Fruit fly (Drosophila melanogaster) whole organism, embryonic: ENCODE measurements around the gene Rab9.

ENCODE experiments used
- Atf-2 ChIP-seq: fragments of 200-800 bp; sonication (Bioruptor generic); optimal IDR thresholded peaks from 2 replicates; lab custom pipeline; 2016; ENCODE audit warnings: missing biosample characterization, missing genetic modification characterization
- Bgb ChIP-seq: fragments of 200-800 bp; sonication (Bioruptor generic); IDR thresholded peaks from 2 replicates; pipeline ENCODE4 v1.3.6; 2022; ENCODE audit warnings: missing biosample characterization, missing genetic modification characterization; ENCODE audit not compliant: partially characterized antibody
- CG11504 ChIP-seq: fragments of 200-800 bp; sonication (Bioruptor generic); optimal IDR thresholded peaks from 3 replicates; lab custom pipeline; 2019; ENCODE audit warnings: missing biosample characterization, mild to moderate bottlenecking, missing genetic modification characterization, moderate library complexity
- CG11696 ChIP-seq: fragments of 200-800 bp; sonication (Bioruptor generic); IDR thresholded peaks from 2 replicates; pipeline ENCODE4 v1.3.6; 2022; ENCODE audit warnings: missing biosample characterization, missing genetic modification characterization
- CG12659 ChIP-seq: fragments of 200-800 bp; sonication (Bioruptor generic); optimal IDR thresholded peaks from 3 replicates; lab custom pipeline; 2017; ENCODE audit warnings: mild to moderate bottlenecking, missing biosample characterization, missing genetic modification reagents, missing genetic modification characterization
- CG17385 ChIP-seq: fragments of 200-800 bp; sonication (Bioruptor generic); optimal IDR thresholded peaks from 3 replicates; lab custom pipeline; 2018; ENCODE audit warnings: missing biosample characterization, mild to moderate bottlenecking, missing genetic modification characterization
- CG18476 ChIP-seq: fragments of 200-800 bp; sonication (Bioruptor generic); optimal IDR thresholded peaks from 2 replicates; lab custom pipeline; 2016; ENCODE audit warnings: missing biosample characterization, mild to moderate bottlenecking, missing genetic modification characterization
- CG2116 ChIP-seq: fragments of 200-800 bp; sonication (Bioruptor generic); optimal IDR thresholded peaks from 3 replicates; lab custom pipeline; 2018; ENCODE audit warnings: missing biosample characterization, mild to moderate bottlenecking, missing genetic modification characterization
- CG32532 ChIP-seq: fragments of 200-800 bp; sonication (Bioruptor generic); IDR thresholded peaks from 2 replicates; pipeline ENCODE4 v1.3.6; 2022; ENCODE audit warnings: missing biosample characterization, missing genetic modification characterization
- CG3407 ChIP-seq: fragments of 200-800 bp; sonication (Bioruptor generic); optimal IDR thresholded peaks from 2 replicates; lab custom pipeline; 2018; ENCODE audit warnings: missing biosample characterization, mild to moderate bottlenecking, missing genetic modification characterization
- CG4404 ChIP-seq: fragments of 200-800 bp; sonication (Bioruptor generic); IDR thresholded peaks from 2 replicates; pipeline ENCODE4 v1.3.6; 2022; ENCODE audit warnings: missing biosample characterization, missing genetic modification characterization
- CG6791 ChIP-seq: fragments of 200-800 bp; sonication (Bioruptor generic); IDR thresholded peaks from 3 replicates; pipeline ENCODE4 v1.3.6; 2022; ENCODE audit warnings: missing biosample characterization, missing genetic modification characterization; ENCODE audit not compliant: partially characterized antibody
- CG7839 ChIP-seq: fragments of 200-800 bp; sonication (Bioruptor generic); optimal IDR thresholded peaks from 3 replicates; lab custom pipeline; 2018; ENCODE audit warnings: missing biosample characterization, mild to moderate bottlenecking, missing genetic modification characterization, moderate library complexity
- CG7963 ChIP-seq: fragments of 200-800 bp; sonication (Bioruptor generic); IDR thresholded peaks from 3 replicates; pipeline ENCODE4 v1.3.6; 2022; ENCODE audit warnings: missing biosample characterization, missing genetic modification characterization; ENCODE audit not compliant: partially characterized antibody
- CG8290 ChIP-seq, 3 experiments: fragments of 200-800 bp; sonication (Bioruptor generic); optimal IDR thresholded peaks; 2 replicates each; lab custom pipeline; 2016 to 2019; ENCODE audit warnings: missing biosample characterization in 3 of 3, missing genetic modification characterization in 3 of 3, mild to moderate bottlenecking in 2 of 3, moderate library complexity in 1 of 3
- CG9797 ChIP-seq: fragments of 200-800 bp; sonication (Bioruptor generic); optimal IDR thresholded peaks from 3 replicates; lab custom pipeline; 2018; ENCODE audit warnings: missing biosample characterization, mild to moderate bottlenecking, missing genetic modification characterization
- CTCF ChIP-seq: fragments of 200-800 bp; sonication (Bioruptor generic); optimal IDR thresholded peaks from 2 replicates; lab custom pipeline; 2017; ENCODE audit warnings: missing biosample characterization, mild to moderate bottlenecking, missing genetic modification characterization, moderate library complexity
- CoRest ChIP-seq: fragments of 200-800 bp; sonication (Bioruptor generic); optimal IDR thresholded peaks from 3 replicates; lab custom pipeline; 2018; ENCODE audit warnings: missing biosample characterization, mild to moderate bottlenecking, missing genetic modification characterization, moderate library complexity
- Doc2 ChIP-seq: fragments of 200-800 bp; sonication (Bioruptor generic); IDR thresholded peaks from 2 replicates; pipeline ENCODE4 v1.3.6; 2022; ENCODE audit warnings: missing biosample characterization, missing genetic modification characterization
- Dref ChIP-seq: fragments of 200-800 bp; sonication (Bioruptor generic); IDR thresholded peaks from 2 replicates; pipeline ENCODE4 v1.3.6; 2022; ENCODE audit warnings: missing biosample characterization, missing genetic modification characterization
- E2f2 ChIP-seq: fragments of 200-800 bp; sonication (Bioruptor generic); IDR thresholded peaks from 2 replicates; pipeline ENCODE4 v1.3.6; 2022; ENCODE audit warnings: missing biosample characterization, missing genetic modification characterization
- Elba2 ChIP-seq: fragments of 200-800 bp; sonication (Bioruptor generic); optimal IDR thresholded peaks from 3 replicates; lab custom pipeline; 2016; ENCODE audit warnings: missing biosample characterization, missing genetic modification characterization
- HmgD ChIP-seq: fragments of 200-800 bp; sonication (Bioruptor generic); optimal IDR thresholded peaks from 3 replicates; lab custom pipeline; 2016; ENCODE audit warnings: missing biosample characterization, missing genetic modification characterization
- HmgZ ChIP-seq: fragments of 200-800 bp; sonication (Bioruptor generic); optimal IDR thresholded peaks from 2 replicates; lab custom pipeline; 2018; ENCODE audit warnings: missing biosample characterization, mild to moderate bottlenecking, missing genetic modification characterization
- MBD-R2 ChIP-seq: fragments of 200-800 bp; sonication (Bioruptor generic); IDR thresholded peaks from 2 replicates; pipeline ENCODE4 v1.3.6; 2022; ENCODE audit warnings: missing biosample characterization, missing genetic modification characterization
- Myb ChIP-seq: fragments of 200-800 bp; sonication (Bioruptor generic); optimal IDR thresholded peaks from 2 replicates; lab custom pipeline; 2016; ENCODE audit warnings: missing biosample characterization, missing genetic modification characterization
- Nf-YB ChIP-seq: fragments of 200-800 bp; sonication (Bioruptor generic); optimal IDR thresholded peaks from 3 replicates; lab custom pipeline; 2019; ENCODE audit warnings: missing biosample characterization, mild to moderate bottlenecking, missing genetic modification characterization, moderate library complexity
- Optix ChIP-seq: fragments of 200-800 bp; sonication (Bioruptor generic); IDR thresholded peaks from 3 replicates; pipeline ENCODE4 v1.3.6; 2022; ENCODE audit warnings: missing biosample characterization, missing genetic modification characterization
- Usf ChIP-seq: fragments of 200-800 bp; sonication (Bioruptor generic); optimal IDR thresholded peaks from 2 replicates; lab custom pipeline; 2017; ENCODE audit warnings: missing genotype, missing biosample characterization, missing genetic modification characterization
- Xrp1 ChIP-seq: fragments of 200-800 bp; sonication (Bioruptor generic); IDR thresholded peaks from 2 replicates; pipeline ENCODE4 v1.3.6; 2022; ENCODE audit warnings: missing biosample characterization, missing genetic modification characterization
- amos ChIP-seq: fragments of 200-800 bp; sonication (Bioruptor generic); IDR thresholded peaks from 2 replicates; pipeline ENCODE4 v1.3.6; 2022; ENCODE audit warnings: missing biosample characterization, missing genetic modification characterization; ENCODE audit not compliant: partially characterized antibody
- aop ChIP-seq: fragments of 200-800 bp; sonication (Bioruptor generic); IDR thresholded peaks from 2 replicates; pipeline ENCODE4 v1.3.6; 2022; ENCODE audit warnings: missing biosample characterization, missing genetic modification characterization
- bbx ChIP-seq: fragments of 200-800 bp; sonication (Bioruptor generic); IDR thresholded peaks from 2 replicates; pipeline ENCODE4 v1.3.6; 2022; ENCODE audit warnings: missing biosample characterization, missing genetic modification characterization; ENCODE audit not compliant: partially characterized antibody
- cas ChIP-seq: fragments of 200-800 bp; sonication (Bioruptor generic); IDR thresholded peaks from 2 replicates; pipeline ENCODE4 v1.3.6; 2022; ENCODE audit warnings: missing biosample characterization, missing genetic modification characterization
- cg ChIP-seq: fragments of 200-800 bp; sonication (Bioruptor generic); optimal IDR thresholded peaks from 3 replicates; lab custom pipeline; 2019; ENCODE audit warnings: missing biosample characterization, mild to moderate bottlenecking, missing genetic modification characterization, moderate library complexity
- dysf ChIP-seq: fragments of 200-800 bp; sonication (Bioruptor generic); IDR thresholded peaks from 3 replicates; pipeline ENCODE4 v1.3.6; 2022; ENCODE audit warnings: missing biosample characterization, missing genetic modification characterization
- grn ChIP-seq: fragments of 200-800 bp; sonication (Bioruptor generic); optimal IDR thresholded peaks from 3 replicates; lab custom pipeline; 2017; ENCODE audit warnings: missing biosample characterization, missing genetic modification characterization
- hkb ChIP-seq, 2 experiments: fragments of 200-800 bp in 1 of 2; fragments of >200 bp in 1 of 2; sonication (Bioruptor generic) in 1 of 2; IDR thresholded peaks in 1 of 2; optimal IDR thresholded peaks in 1 of 2; 2 replicates each; pipeline versions ENCODE4 v1.3.6 to Lab custom; 2017 to 2022; ENCODE audit warnings: missing biosample characterization in 1 of 2, missing genetic modification characterization in 1 of 2
- insv ChIP-seq, 2 experiments: fragments of 200-800 bp; sonication (Bioruptor generic); optimal IDR thresholded peaks; 3 replicates each; lab custom pipeline; 2016 to 2018; ENCODE audit warnings: missing biosample characterization in 2 of 2, missing genetic modification characterization in 2 of 2
- nerfin-1 ChIP-seq: fragments of 200-800 bp; sonication (Bioruptor generic); optimal IDR thresholded peaks from 3 replicates; lab custom pipeline; 2019; ENCODE audit warnings: missing biosample characterization, mild to moderate bottlenecking, missing genetic modification characterization, moderate library complexity
- oc ChIP-seq: fragments of 200-800 bp; sonication (Bioruptor generic); optimal IDR thresholded peaks from 2 replicates; lab custom pipeline; 2018; ENCODE audit warnings: missing biosample characterization, mild to moderate bottlenecking, missing genetic modification characterization, moderate library complexity
- pho ChIP-seq: fragments of 200-800 bp; sonication (Bioruptor generic); optimal IDR thresholded peaks from 2 replicates; lab custom pipeline; 2016; ENCODE audit warnings: missing biosample characterization, missing genetic modification characterization
- row ChIP-seq: fragments of 200-800 bp; sonication (Bioruptor generic); IDR thresholded peaks from 3 replicates; pipeline ENCODE4 v1.3.6; 2022; ENCODE audit warnings: missing biosample characterization, missing genetic modification characterization
- slbo ChIP-seq: fragments of 200-800 bp; sonication (Bioruptor generic); IDR thresholded peaks from 2 replicates; pipeline ENCODE4 v1.3.6; 2022; ENCODE audit warnings: missing biosample characterization, missing genetic modification characterization
- ssp ChIP-seq: fragments of 200-800 bp; sonication (Bioruptor generic); IDR thresholded peaks from 2 replicates; pipeline ENCODE4 v1.3.6; 2022; ENCODE audit warnings: missing biosample characterization, missing genetic modification characterization
- tio ChIP-seq: fragments of 200-800 bp; sonication (Bioruptor generic); optimal IDR thresholded peaks from 2 replicates; lab custom pipeline; 2017; ENCODE audit warnings: missing biosample characterization, missing genetic modification characterization, inconsistent platforms

Rab9 gene

dm6 chr2L:19426330-19426781 is 6.0 kb upstream of the Rab9 start, which contains the start of gene Pax (continued):
- TF ChIP-seq Nf-YB (GFP tag; lab: Kevin White, UChicago) = peak; percentile 78
- TF ChIP-seq HmgZ (tag; lab: Kevin White, UChicago) = peak; percentile 44

dm6 chr2L:19429731-19430130 is 2.6 kb upstream of the Rab9 start:
- 0 out of 3 replicates have a peak, but pooled peaks have one; percentile 19 for TF ChIP-seq dysf (GFP tag; lab: Robert Waterston, UW)
- 0 out of 3 replicates have a peak, but pooled peaks have one; percentile 16 for TF ChIP-seq Optix (GFP tag; lab: Robert Waterston, UW)
- TF ChIP-seq grn = peak; percentile 93
- TF ChIP-seq hkb (optimal IDR thresholded peaks at IDR 0.05; lab: Kevin White, UChicago) = no peak
- no peak for TF ChIP-seq hkb (GFP tag; IDR thresholded peaks at IDR 0.05; lab: Robert Waterston, UW)
- no peak for TF ChIP-seq Atf-2 (GFP tag; lab: Kevin White, UChicago)
- no peak for TF ChIP-seq CG8290 (GFP tag; optimal IDR thresholded peaks at IDR 0.05; lab: Kevin White, UChicago)
- TF ChIP-seq CG8290 (tag; optimal IDR thresholded peaks at IDR 0.05; lab: Kevin White, UChicago) = no peak
- TF ChIP-seq, all 482 proteins: peak for 3

- peak; percentile 33 for TF ChIP-seq CG11504 (tag; lab: Kevin White, UChicago)
- peak; percentile 71 for TF ChIP-seq CoRest (tag; lab: Kevin White, UChicago)
- no peak for TF ChIP-seq aop (GFP tag; lab: Robert Waterston, UW)
- TF ChIP-seq Doc2 (GFP tag; lab: Robert Waterston, UW) = no peak
- TF ChIP-seq CG2116 (GFP tag; lab: Kevin White, UChicago) = peak; percentile 64
- TF ChIP-seq CG17385 (GFP tag; lab: Kevin White, UChicago) = no peak
- peak; percentile 95 for TF ChIP-seq bbx (GFP tag; lab: Robert Waterston, UW)
- TF ChIP-seq CG9797 (GFP tag; lab: Kevin White, UChicago) = peak; percentile 59
- peak; percentile 58 for TF ChIP-seq nerfin-1 (tag; lab: Kevin White, UChicago)
- TF ChIP-seq CG4404 (GFP tag; lab: Robert Waterston, UW) = no peak
- TF ChIP-seq slbo (GFP tag; lab: Robert Waterston, UW) = peak; percentile 35; the same call in 1 of the 2 replicates
- peak; percentile 94 for TF ChIP-seq CG6791 (GFP tag; lab: Robert Waterston, UW)
- no peak for TF ChIP-seq cas (GFP tag; lab: Robert Waterston, UW)
- TF ChIP-seq CTCF = peak; percentile 48
- TF ChIP-seq CG12659 (GFP tag; lab: Kevin White, UChicago) = peak; percentile 37
- TF ChIP-seq oc (tag; lab: Kevin White, UChicago) = no peak
- TF ChIP-seq MBD-R2 (GFP tag; lab: Robert Waterston, UW) = peak; percentile 68
- peak; percentile 94 for TF ChIP-seq CG7963 (GFP tag; lab: Robert Waterston, UW)
- 0 out of 2 replicates have a peak, but pooled peaks have one; percentile 21 for TF ChIP-seq CG32532 (GFP tag; lab: Robert Waterston, UW)
- peak; percentile 61 for TF ChIP-seq HmgZ (tag; lab: Kevin White, UChicago)
- no peak for TF ChIP-seq Usf (GFP tag; lab: Kevin White, UChicago)
- peak; percentile 19 for TF ChIP-seq CG7839 (tag; lab: Kevin White, UChicago)
- peak; percentile 42 for TF ChIP-seq Dref (GFP tag; lab: Robert Waterston, UW)
- no peak for TF ChIP-seq CG11696
- TF ChIP-seq ssp = peak; percentile 64
- TF ChIP-seq tio (GFP tag; lab: Kevin White, UChicago) = no peak
- TF ChIP-seq HmgD (GFP tag; lab: Kevin White, UChicago) = peak; percentile 51
- TF ChIP-seq row (GFP tag; lab: Robert Waterston, UW) = peak; percentile 62
- TF ChIP-seq CG3407 (GFP tag; lab: Kevin White, UChicago) = no peak
- TF ChIP-seq Xrp1 (GFP tag; lab: Robert Waterston, UW) = peak; percentile 24; the same call in 1 of the 2 replicates
- TF ChIP-seq Elba2 (GFP tag; lab: Kevin White, UChicago) = peak; percentile 46
- TF ChIP-seq pho = peak; percentile 34
- TF ChIP-seq cg = peak; percentile 8
- peak in 1 of 2 experiments; percentile 55 for TF ChIP-seq insv (GFP tag; optimal IDR thresholded peaks at IDR 0.05; lab: Kevin White, UChicago)
- TF ChIP-seq Bgb (GFP tag; lab: Robert Waterston, UW) = peak; percentile 96
- TF ChIP-seq amos = peak; percentile 95
- TF ChIP-seq CG18476 (GFP tag; lab: Kevin White, UChicago) = peak; percentile 10
- peak; percentile 99 for TF ChIP-seq Myb (GFP tag; lab: Kevin White, UChicago)
- peak; percentile 74 for TF ChIP-seq E2f2 (GFP tag; lab: Robert Waterston, UW)
Measured at dm6 chr2L:19430343-19430742, 2.0 kb upstream of the Rab9 start, which contains the start of gene RtcB. Gene RtcB (plus strand): TSS chr2L:19430643.
